Worm (Caenorhabditis elegans) whole organism, L1 larva: ENCODE results near the gene C40H1.7.

ENCODE experiments used
- ces-1 ChIP-seq: fragments of 150-350 bp; optimal IDR thresholded peaks from 2 replicates; lab custom pipeline; 2014; ENCODE audit warnings: missing biosample characterization, missing genetic modification reagents, missing genetic modification characterization
- elt-3 ChIP-seq, 6 experiments: fragments of 150-350 bp in 1 of 6; sonication (generic microtip); optimal IDR thresholded peaks; 2 replicates each; lab custom pipeline; 2017 to 2018; ENCODE audit warnings: missing biosample characterization in 6 of 6, missing genetic modification characterization in 6 of 6, inconsistent platforms in 1 of 6
- lsy-2 ChIP-seq, 2 experiments: fragments of 150-350 bp; optimal IDR thresholded peaks; 2 replicates each; lab custom pipeline; 2014; ENCODE audit warnings: missing biosample characterization in 2 of 2, missing genetic modification characterization in 2 of 2
- nhr-12 ChIP-seq: sonication (generic microtip); optimal IDR thresholded peaks from 2 replicates; lab custom pipeline; 2017; ENCODE audit warnings: missing biosample characterization, missing genetic modification characterization
- rnt-1 ChIP-seq: sonication (generic microtip); optimal IDR thresholded peaks from 2 replicates; lab custom pipeline; 2016; ENCODE audit warnings: mild to moderate bottlenecking, missing genetic modification characterization, moderate library complexity, missing compliant biosample characterization
- skn-1 ChIP-seq: fragments of 150-350 bp; optimal IDR thresholded peaks from 2 replicates; lab custom pipeline; 2014; ENCODE audit warnings: missing biosample characterization, missing genetic modification characterization
- unc-62 ChIP-seq: fragments of 150-350 bp; optimal IDR thresholded peaks from 2 replicates; lab custom pipeline; 2014; ENCODE audit warnings: missing biosample characterization, missing genetic modification reagents, missing genetic modification characterization

DNA sequence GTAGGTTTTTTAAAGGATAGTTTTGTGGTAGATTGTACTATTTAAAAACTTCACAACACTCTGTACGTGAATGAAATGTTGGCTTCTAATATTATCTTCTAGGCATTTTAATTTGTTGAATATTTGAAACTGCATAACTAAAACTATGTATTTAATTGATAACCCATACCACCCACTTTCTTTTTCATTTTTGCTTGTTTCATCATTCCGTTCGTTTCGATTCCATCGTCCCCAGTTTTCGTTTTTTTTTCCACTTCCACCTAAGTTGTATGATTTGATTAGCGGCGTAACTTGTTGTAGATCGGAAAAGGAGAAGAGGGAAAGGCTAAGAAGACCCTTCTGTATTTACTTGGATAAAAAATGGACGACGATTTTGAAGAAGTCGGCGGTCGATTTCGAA, 24.9 kb upstream of the C40H1.7 start, which contains the start of gene K01B6.3:
- TF ChIP-seq skn-1 (tag; lab: Kevin White, UChicago) (no peak), elt-3 (tag; optimal IDR thresholded peaks at IDR 0.05; lab: Kevin White, UChicago) (no peak), ces-1 (GFP tag; lab: Kevin White, UChicago) (no peak), nhr-12 (tag; lab: Kevin White, UChicago) (no peak), lsy-2 (tag; optimal IDR thresholded peaks at IDR 0.05; lab: Kevin White, UChicago) (no peak), rnt-1 (tag; lab: Kevin White, UChicago) (no peak), unc-62 (GFP tag; lab: Kevin White, UChicago) (no peak)
